Fruit fly (Drosophila melanogaster): ENCODE results near the gene CG42729.

The CG42729 gene

DNA sequence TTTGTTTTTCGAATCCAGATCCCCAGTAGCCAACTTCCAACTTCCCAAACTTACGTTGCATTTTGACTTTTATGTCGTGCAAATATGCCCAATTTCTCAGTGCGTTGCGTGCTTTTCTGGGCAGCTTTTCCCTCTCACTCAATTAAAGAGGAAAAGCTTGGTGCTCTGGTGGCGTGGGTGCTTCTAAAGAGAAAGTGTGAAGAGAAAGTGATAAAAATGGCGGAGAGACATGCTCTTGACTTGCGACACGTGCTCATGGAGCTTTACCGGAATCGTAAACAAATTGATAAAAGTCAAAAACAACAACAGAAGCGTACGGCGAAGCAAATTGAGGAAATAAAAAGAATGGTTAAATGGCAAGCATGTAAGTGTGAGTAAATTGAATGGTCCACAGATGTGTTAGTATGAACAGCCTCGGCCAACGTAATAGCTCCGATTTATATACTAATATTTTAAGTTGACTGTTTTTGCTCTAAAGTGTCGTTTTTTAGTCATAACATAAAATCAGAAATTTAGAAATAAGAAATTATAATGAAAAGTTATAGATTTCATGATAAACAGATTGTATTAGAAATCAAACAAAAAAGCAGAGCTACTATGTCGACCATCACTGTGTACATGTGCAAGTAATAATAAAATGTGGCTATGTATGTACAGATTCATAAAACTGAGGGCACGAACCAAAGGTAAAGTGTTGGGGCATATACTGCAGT is 33.3 kb downstream of the CG42729 start (continued):
- TF ChIP-seq lov (optimal IDR thresholded peaks at IDR 0.05) (no peak), lov (GFP tag; IDR thresholded peaks at IDR 0.05) (no peak), Gsc (GFP tag; IDR thresholded peaks at IDR 0.05) (no peak), CG13424 (tag; optimal IDR thresholded peaks at IDR 0.05) (peak; percentile 36), gro (GFP tag; optimal IDR thresholded peaks at IDR 0.05) (no peak), Mes4 (GFP tag; optimal IDR thresholded peaks at IDR 0.05) (no peak), Meics (GFP tag; optimal IDR thresholded peaks at IDR 0.05) (peak; percentile 8), exex (tag; optimal IDR thresholded peaks at IDR 0.05) (no peak), zen2 (GFP tag; IDR thresholded peaks at IDR 0.05; ENCODE audit: partially characterized antibody) (no peak), CG1233 (GFP tag; optimal IDR thresholded peaks at IDR 0.05) (no peak), Mad (GFP tag; optimal IDR thresholded peaks at IDR 0.05) (no peak), Drgx (GFP tag; IDR thresholded peaks at IDR 0.05) (no peak), sisA (GFP tag; IDR thresholded peaks at IDR 0.05) (peak; percentile 43; the same call in 1 of the 2 replicates), kah (GFP tag; optimal IDR thresholded peaks at IDR 0.05) (peak; percentile 3), Scr (GFP tag; IDR thresholded peaks at IDR 0.05; ENCODE audit: partially characterized antibody) (no peak), gem (tag; optimal IDR thresholded peaks at IDR 0.05) (peak; percentile 63), Bgb (GFP tag; IDR thresholded peaks at IDR 0.05; ENCODE audit: partially characterized antibody) (no peak), Fer3 (tag; optimal IDR thresholded peaks at IDR 0.05) (no peak), CG17912 (GFP tag; optimal IDR thresholded peaks at IDR 0.05) (no peak), CG4424 (GFP tag; optimal IDR thresholded peaks at IDR 0.05) (peak; percentile 29), zfh2 (GFP tag; optimal IDR thresholded peaks at IDR 0.05) (no peak), CG17359 (tag; optimal IDR thresholded peaks at IDR 0.05) (peak; percentile 48), abd-A (tag; optimal IDR thresholded peaks at IDR 0.05) (no peak), p53 (GFP tag; optimal IDR thresholded peaks at IDR 0.05) (no peak), CG9215 (GFP tag; IDR thresholded peaks at IDR 0.05) (no peak), CG9817 (tag; optimal IDR thresholded peaks at IDR 0.05) (no peak), danr (GFP tag; IDR thresholded peaks at IDR 0.05) (no peak), Eip74EF (GFP tag; optimal IDR thresholded peaks at IDR 0.05) (no peak), fd102C (GFP tag; optimal IDR thresholded peaks at IDR 0.05) (no peak), Xrp1 (GFP tag; IDR thresholded peaks at IDR 0.05) (0 out of 2 replicates have a peak, but pooled peaks have one; percentile 11), D19B (GFP tag; optimal IDR thresholded peaks at IDR 0.05) (peak; percentile 3), ash1 (GFP tag; optimal IDR thresholded peaks at IDR 0.05) (no peak), Hr78 (GFP tag; optimal IDR thresholded peaks at IDR 0.05) (peak in 1 of 2 experiments; percentile 25), CG11696 (GFP tag; IDR thresholded peaks at IDR 0.05) (peak; percentile 77), CG10959 (GFP tag; IDR thresholded peaks at IDR 0.05) (no peak), CG3838 (GFP tag; optimal IDR thresholded peaks at IDR 0.05) (no peak), CG1792 (GFP tag; optimal IDR thresholded peaks at IDR 0.05) (no peak), D19A (tag; optimal IDR thresholded peaks at IDR 0.05) (peak; percentile 33), Ets97D (GFP tag; optimal IDR thresholded peaks at IDR 0.05) (no peak), CG4820 (GFP tag; optimal IDR thresholded peaks at IDR 0.05) (peak; percentile 50), CG8924 (tag; optimal IDR thresholded peaks at IDR 0.05) (peak; percentile 35), CG12219 (GFP tag; optimal IDR thresholded peaks at IDR 0.05) (no peak), Asciz (GFP tag; optimal IDR thresholded peaks at IDR 0.05) (peak; percentile 37), Lim3 (GFP tag; IDR thresholded peaks at IDR 0.05) (no peak), sob (GFP tag; IDR thresholded peaks at IDR 0.05) (no peak), CG31224 (GFP tag; IDR thresholded peaks at IDR 0.05) (no peak), CG8388 (GFP tag; optimal IDR thresholded peaks at IDR 0.05) (peak; percentile 21), CG13775 (GFP tag; optimal IDR thresholded peaks at IDR 0.05) (peak; percentile 14), en (GFP tag; optimal IDR thresholded peaks at IDR 0.05) (no peak), twi (tag; optimal IDR thresholded peaks at IDR 0.05) (no peak)

Measured in whole organism, embryonic.